Fruit fly (Drosophila melanogaster) whole organism, embryonic: ENCODE data around the gene Ugt37C2.

Source experiments
- Aef1 ChIP-seq: fragments of 200-800 bp; sonication (Bioruptor generic); IDR thresholded peaks from 3 replicates; pipeline ENCODE4 v1.3.6; 2022; ENCODE audit warnings: missing biosample characterization, missing genetic modification characterization
- B-H2 ChIP-seq: fragments of 200-800 bp; sonication (Bioruptor generic); optimal IDR thresholded peaks from 2 replicates; lab custom pipeline; 2018; ENCODE audit warnings: missing biosample characterization, mild to moderate bottlenecking, missing genetic modification characterization
- CG10543 ChIP-seq: fragments of 200-800 bp; sonication (Bioruptor generic); optimal IDR thresholded peaks from 3 replicates; lab custom pipeline; 2017; ENCODE audit warnings: missing biosample characterization, mild to moderate bottlenecking, missing genetic modification characterization, moderate library complexity
- CG10654 ChIP-seq: fragments of 200-800 bp; sonication (Bioruptor generic); optimal IDR thresholded peaks from 2 replicates; lab custom pipeline; 2016; ENCODE audit warnings: missing biosample characterization, missing genetic modification characterization
- CG11093 ChIP-seq: fragments of 200-800 bp; sonication (Bioruptor generic); IDR thresholded peaks from 3 replicates; pipeline ENCODE4 v1.3.6; 2022; ENCODE audit warnings: missing biosample characterization, missing genetic modification characterization
- CG11695 ChIP-seq: fragments of 200-800 bp; sonication (Bioruptor generic); IDR thresholded peaks from 3 replicates; pipeline ENCODE4 v1.3.6; 2022; ENCODE audit warnings: missing biosample characterization, missing genetic modification characterization
- CG12104 ChIP-seq: fragments of 200-800 bp; sonication (Bioruptor generic); optimal IDR thresholded peaks from 3 replicates; lab custom pipeline; 2016; ENCODE audit warnings: missing biosample characterization, missing genetic modification characterization
- CG14050 ChIP-seq: fragments of 200-800 bp; sonication (Bioruptor generic); IDR thresholded peaks from 3 replicates; pipeline ENCODE4 v1.3.6; 2022; ENCODE audit warnings: missing biosample characterization, missing genetic modification characterization
- CG15269 ChIP-seq: fragments of 200-800 bp; sonication (Bioruptor generic); optimal IDR thresholded peaks from 2 replicates; lab custom pipeline; 2018; ENCODE audit warnings: missing biosample characterization, mild to moderate bottlenecking, missing genetic modification characterization, moderate library complexity
- CG15601 ChIP-seq: fragments of 200-800 bp; sonication (Bioruptor generic); optimal IDR thresholded peaks from 3 replicates; lab custom pipeline; 2019; ENCODE audit warnings: missing biosample characterization, mild to moderate bottlenecking, missing genetic modification characterization, moderate library complexity
- CG16815 ChIP-seq: fragments of 200-800 bp; sonication (Bioruptor generic); optimal IDR thresholded peaks from 3 replicates; lab custom pipeline; 2017; ENCODE audit warnings: missing biosample characterization, mild to moderate bottlenecking, missing genetic modification characterization
- CG2199 ChIP-seq: fragments of 200-800 bp; sonication (Bioruptor generic); IDR thresholded peaks from 3 replicates; pipeline ENCODE4 v1.3.6; 2022; ENCODE audit warnings: missing biosample characterization, missing genetic modification characterization
- CG30020 ChIP-seq: fragments of 200-800 bp; optimal IDR thresholded peaks from 2 replicates; lab custom pipeline; 2019; ENCODE audit warnings: missing biosample characterization, mild to moderate bottlenecking, missing genetic modification characterization, moderate library complexity
- CG34376 ChIP-seq: fragments of 200-800 bp; sonication (Bioruptor generic); optimal IDR thresholded peaks from 2 replicates; lab custom pipeline; 2018; ENCODE audit warnings: missing biosample characterization, mild to moderate bottlenecking, missing genetic modification characterization
- CG3847 ChIP-seq: fragments of 200-800 bp; sonication (Bioruptor generic); IDR thresholded peaks from 2 replicates; pipeline ENCODE4 v1.3.6; 2022; ENCODE audit warnings: missing biosample characterization, missing genetic modification characterization
- CG6791 ChIP-seq: fragments of 200-800 bp; sonication (Bioruptor generic); IDR thresholded peaks from 3 replicates; pipeline ENCODE4 v1.3.6; 2022; ENCODE audit warnings: missing biosample characterization, missing genetic modification characterization; ENCODE audit not compliant: partially characterized antibody
- CG7745 ChIP-seq: fragments of 200-800 bp; sonication (Bioruptor generic); optimal IDR thresholded peaks from 2 replicates; lab custom pipeline; 2018; ENCODE audit warnings: missing biosample characterization, mild to moderate bottlenecking, missing genetic modification characterization, moderate library complexity
- CG7786 ChIP-seq: fragments of 200-800 bp; sonication (Bioruptor generic); optimal IDR thresholded peaks from 2 replicates; lab custom pipeline; 2016; ENCODE audit warnings: missing biosample characterization, missing genetic modification characterization
- CG7928 ChIP-seq: fragments of 200-800 bp; sonication (Bioruptor generic); optimal IDR thresholded peaks from 2 replicates; lab custom pipeline; 2017; ENCODE audit warnings: missing biosample characterization, mild to moderate bottlenecking, missing genetic modification characterization
- D ChIP-seq, 2 experiments: fragments of 200-800 bp in 1 of 2; fragments of >200 bp in 1 of 2; sonication (Bioruptor generic) in 1 of 2; optimal IDR thresholded peaks; 2 replicates in 1 of 2; 3 replicates in 1 of 2; lab custom pipeline; 2017; ENCODE audit warnings: mild to moderate bottlenecking in 1 of 2, missing biosample characterization in 1 of 2, missing genetic modification characterization in 1 of 2, missing genetic modification reagents in 1 of 2
- Dfd ChIP-seq, 2 experiments: fragments of >200 bp; optimal IDR thresholded peaks; 2 replicates each; lab custom pipeline; 2017; ENCODE audit warnings: missing biosample characterization in 2 of 2, missing genetic modification characterization in 2 of 2
- Doc2 ChIP-seq: fragments of 200-800 bp; sonication (Bioruptor generic); IDR thresholded peaks from 2 replicates; pipeline ENCODE4 v1.3.6; 2022; ENCODE audit warnings: missing biosample characterization, missing genetic modification characterization
- Ets65A ChIP-seq: fragments of 200-800 bp; sonication (Bioruptor generic); peaks from one replicate; lab custom pipeline; 2016; ENCODE audit warnings: missing biosample characterization, missing genetic modification characterization
- Gug ChIP-seq: fragments of 200-800 bp; sonication (Bioruptor generic); IDR thresholded peaks from 4 replicates; pipeline ENCODE4 v1.3.6; 2022; ENCODE audit warnings: missing biosample characterization, missing genetic modification characterization
- HmgZ ChIP-seq: fragments of 200-800 bp; sonication (Bioruptor generic); optimal IDR thresholded peaks from 2 replicates; lab custom pipeline; 2018; ENCODE audit warnings: missing biosample characterization, mild to moderate bottlenecking, missing genetic modification characterization
- Hmr ChIP-seq: fragments of 200-800 bp; sonication (Bioruptor generic); optimal IDR thresholded peaks from 3 replicates; lab custom pipeline; 2017; ENCODE audit warnings: mild to moderate bottlenecking, missing biosample characterization, missing genetic modification reagents, missing genetic modification characterization
- Sox102F ChIP-seq: fragments of 200-800 bp; sonication (Bioruptor generic); optimal IDR thresholded peaks from 2 replicates; lab custom pipeline; 2018; ENCODE audit warnings: missing biosample characterization, mild to moderate bottlenecking, missing genetic modification characterization, moderate library complexity
- Taf1 ChIP-seq: fragments of 200-800 bp; sonication (Bioruptor generic); IDR thresholded peaks from 2 replicates; pipeline ENCODE4 v1.3.6; 2022; ENCODE audit warnings: missing biosample characterization, missing genetic modification characterization
- Xbp1 ChIP-seq: fragments of 200-800 bp; sonication (Bioruptor generic); optimal IDR thresholded peaks from 3 replicates; lab custom pipeline; 2016; ENCODE audit warnings: missing biosample characterization, mild to moderate bottlenecking, missing genetic modification characterization
- br ChIP-seq: fragments of >200 bp; optimal IDR thresholded peaks from 2 replicates; lab custom pipeline; 2017
- btn ChIP-seq: fragments of 200-800 bp; sonication (Bioruptor generic); optimal IDR thresholded peaks from 2 replicates; lab custom pipeline; 2016; ENCODE audit warnings: missing biosample characterization, missing genetic modification characterization
- caup ChIP-seq: fragments of 200-800 bp; sonication (Bioruptor generic); optimal IDR thresholded peaks from 3 replicates; lab custom pipeline; 2017; ENCODE audit warnings: missing biosample characterization, mild to moderate bottlenecking, missing genetic modification characterization, moderate library complexity; ENCODE audit not compliant: severe bottlenecking
- cg ChIP-seq: fragments of 200-800 bp; sonication (Bioruptor generic); optimal IDR thresholded peaks from 3 replicates; lab custom pipeline; 2019; ENCODE audit warnings: missing biosample characterization, mild to moderate bottlenecking, missing genetic modification characterization, moderate library complexity
- chif ChIP-seq, 2 experiments: fragments of 200-800 bp; sonication (Bioruptor generic); optimal IDR thresholded peaks; 3 replicates each; lab custom pipeline; 2016; ENCODE audit warnings: missing biosample characterization in 2 of 2, missing genetic modification characterization in 2 of 2
- crol ChIP-seq: fragments of 200-800 bp; sonication (Bioruptor generic); IDR thresholded peaks from 2 replicates; pipeline ENCODE4 v1.3.6; 2022; ENCODE audit warnings: missing biosample characterization, missing genetic modification characterization
- dimm ChIP-seq: fragments of 200-800 bp; sonication (Bioruptor generic); IDR thresholded peaks from 2 replicates; pipeline ENCODE4 v1.3.6; 2022; ENCODE audit warnings: missing biosample characterization, missing genetic modification characterization
- eyg ChIP-seq: fragments of 200-800 bp; sonication (Bioruptor generic); optimal IDR thresholded peaks from 3 replicates; lab custom pipeline; 2016; ENCODE audit warnings: missing biosample characterization, missing genetic modification characterization
- grn ChIP-seq: fragments of 200-800 bp; sonication (Bioruptor generic); optimal IDR thresholded peaks from 3 replicates; lab custom pipeline; 2017; ENCODE audit warnings: missing biosample characterization, missing genetic modification characterization
- gt ChIP-seq: fragments of 200-800 bp; sonication (Bioruptor generic); IDR thresholded peaks from 2 replicates; pipeline ENCODE4 v1.3.6; 2022; ENCODE audit warnings: missing biosample characterization, missing genetic modification characterization
- hbn ChIP-seq: fragments of 200-800 bp; sonication (Bioruptor generic); IDR thresholded peaks from 2 replicates; pipeline ENCODE4 v1.3.6; 2022; ENCODE audit warnings: missing biosample characterization, missing genetic modification characterization; ENCODE audit not compliant: partially characterized antibody
- lab ChIP-seq: fragments of 200-800 bp; sonication (Bioruptor generic); optimal IDR thresholded peaks from 3 replicates; lab custom pipeline; 2017; ENCODE audit warnings: missing biosample characterization, missing genetic modification characterization, mild to moderate bottlenecking, moderate library complexity, missing genetic modification reagents
- onecut ChIP-seq: fragments of 200-800 bp; sonication (Bioruptor generic); IDR thresholded peaks from 2 replicates; pipeline ENCODE4 v1.3.6; 2022; ENCODE audit warnings: missing biosample characterization, missing genetic modification characterization
- prd ChIP-seq, 3 experiments: fragments of >200 bp in 2 of 3; fragments of 200-800 bp in 1 of 3; sonication (Bioruptor generic) in 1 of 3; optimal IDR thresholded peaks in 2 of 3; IDR thresholded peaks in 1 of 3; 2 replicates in 2 of 3; 3 replicates in 1 of 3; pipeline versions ENCODE4 v1.3.6 to Lab custom; 2017 to 2022; ENCODE audit warnings: missing biosample characterization in 1 of 3, missing genetic modification characterization in 1 of 3
- seq ChIP-seq: fragments of 200-800 bp; sonication (Bioruptor generic); IDR thresholded peaks from 2 replicates; pipeline ENCODE4 v1.3.6; 2022; ENCODE audit warnings: missing biosample characterization, missing genetic modification characterization
- slbo ChIP-seq: fragments of 200-800 bp; sonication (Bioruptor generic); IDR thresholded peaks from 2 replicates; pipeline ENCODE4 v1.3.6; 2022; ENCODE audit warnings: missing biosample characterization, missing genetic modification characterization
- slou ChIP-seq: fragments of 200-800 bp; sonication (Bioruptor generic); optimal IDR thresholded peaks from 3 replicates; lab custom pipeline; 2016; ENCODE audit warnings: missing biosample characterization, missing genetic modification characterization
- unc-4 ChIP-seq: fragments of 200-800 bp; sonication (Bioruptor generic); IDR thresholded peaks from 2 replicates; pipeline ENCODE4 v1.3.6; 2022; ENCODE audit warnings: missing biosample characterization, missing genetic modification characterization; ENCODE audit not compliant: partially characterized antibody
- wor ChIP-seq: fragments of 200-800 bp; sonication (Bioruptor generic); IDR thresholded peaks from 2 replicates; pipeline ENCODE4 v1.3.6; 2022; ENCODE audit warnings: missing biosample characterization, missing genetic modification characterization
- yki ChIP-seq: fragments of >200 bp; optimal IDR thresholded peaks from 3 replicates; lab custom pipeline; 2018

Gene Ugt37C2

dm6 chr2L:16815989-16816749, 22.2 kb downstream of the Ugt37C2 start, which contains the start of gene mdy (continued):
- TF ChIP-seq CG2199 (GFP tag; lab: Robert Waterston, UW): 0 out of 3 replicates have a peak, but pooled peaks have one; percentile 61
- TF ChIP-seq slou (GFP tag; lab: Kevin White, UChicago): peak; percentile 29
- TF ChIP-seq Xbp1 (GFP tag; lab: Kevin White, UChicago): peak; percentile 72
- TF ChIP-seq Ets65A: peak; percentile 73
- TF ChIP-seq Dfd (GFP tag; optimal IDR thresholded peaks at IDR 0.05; lab: Kevin White, UChicago): no peak
- peak; percentile 55 for TF ChIP-seq HmgZ (tag; lab: Kevin White, UChicago)
- TF ChIP-seq br (lab: Kevin White, UChicago): no peak
- no peak for TF ChIP-seq CG30020
- no peak for TF ChIP-seq grn
- TF ChIP-seq lab (GFP tag; lab: Kevin White, UChicago): peak; percentile 44
- no peak for TF ChIP-seq CG6791 (GFP tag; lab: Robert Waterston, UW)
- peak; percentile 69 for TF ChIP-seq CG34376 (GFP tag; lab: Kevin White, UChicago)
- 0 out of 3 replicates have a peak, but pooled peaks have one; percentile 25 for TF ChIP-seq CG11093
- peak; percentile 52 for TF ChIP-seq onecut (GFP tag; lab: Robert Waterston, UW)
- TF ChIP-seq Hmr (GFP tag; lab: Kevin White, UChicago): peak; percentile 58
- TF ChIP-seq Taf1: no peak
- no peak for TF ChIP-seq crol (GFP tag; lab: Robert Waterston, UW)
- peak; percentile 55; the same call in 1 of the 2 replicates for TF ChIP-seq unc-4 (GFP tag; lab: Robert Waterston, UW)
- peak; percentile 67 for TF ChIP-seq slbo (GFP tag; lab: Robert Waterston, UW)
- TF ChIP-seq btn (GFP tag; lab: Kevin White, UChicago): no peak
- TF ChIP-seq wor (GFP tag; lab: Robert Waterston, UW): no peak; the same call in 1 of the 2 replicates
- TF ChIP-seq hbn: no peak
- no peak for TF ChIP-seq eyg
- peak; percentile 26; the same call in 1 of the 3 replicates for TF ChIP-seq CG14050 (GFP tag; lab: Robert Waterston, UW)
- no peak for TF ChIP-seq D (optimal IDR thresholded peaks at IDR 0.05; lab: Kevin White, UChicago)
- peak; percentile 52 for TF ChIP-seq D (GFP tag; optimal IDR thresholded peaks at IDR 0.05; lab: Kevin White, UChicago)
- TF ChIP-seq Sox102F (GFP tag; lab: Kevin White, UChicago): peak; percentile 60
- peak; percentile 44 for TF ChIP-seq CG15601 (tag; lab: Kevin White, UChicago)
- peak; percentile 56 for TF ChIP-seq CG12104 (GFP tag; lab: Kevin White, UChicago)
- TF ChIP-seq CG10654: no peak
- TF ChIP-seq Aef1: peak; percentile 47; the same call in 2 of the 3 replicates
- no peak for TF ChIP-seq Doc2 (GFP tag; lab: Robert Waterston, UW)
- TF ChIP-seq CG7786 (GFP tag; lab: Kevin White, UChicago): peak; percentile 46
- no peak for TF ChIP-seq CG7745 (tag; lab: Kevin White, UChicago)
- no peak for TF ChIP-seq yki (lab: Kevin White, UChicago)
- TF ChIP-seq CG15269 (tag; lab: Kevin White, UChicago): peak; percentile 45
- TF ChIP-seq CG11695: peak; percentile 48; the same call in 2 of the 3 replicates
- peak; percentile 44; the same call in 1 of the 2 replicates for TF ChIP-seq seq
- peak; percentile 50; the same call in 1 of the 2 replicates for TF ChIP-seq CG3847 (GFP tag; lab: Robert Waterston, UW)
- TF ChIP-seq prd (optimal IDR thresholded peaks at IDR 0.05; lab: Kevin White, UChicago): no peak
- TF ChIP-seq prd (GFP tag; IDR thresholded peaks at IDR 0.05; lab: Robert Waterston, UW): peak; percentile 69
- no peak for TF ChIP-seq CG7928
- no peak for TF ChIP-seq CG10543 (GFP tag; lab: Kevin White, UChicago)
- no peak for TF ChIP-seq cg (GFP tag; lab: Kevin White, UChicago)
- peak; percentile 51; the same call in 2 of the 4 replicates for TF ChIP-seq Gug (GFP tag; lab: Robert Waterston, UW)
- peak; percentile 42 for TF ChIP-seq caup (GFP tag; lab: Kevin White, UChicago)
- peak; percentile 4 to 65 for TF ChIP-seq chif (GFP tag; optimal IDR thresholded peaks at IDR 0.05; lab: Kevin White, UChicago)
- no peak for TF ChIP-seq gt (GFP tag; lab: Robert Waterston, UW)
- TF ChIP-seq CG16815: no peak
- peak; percentile 24 for TF ChIP-seq B-H2 (GFP tag; lab: Kevin White, UChicago)
- TF ChIP-seq dimm (GFP tag; lab: Robert Waterston, UW): no peak
